Worm (Caenorhabditis elegans) whole organism, midembryonic: ENCODE measurements around the gene F20D6.12.

ENCODE experiments used
- T22C8.4 ChIP-seq: fragments of 200-800 bp; sonication (Bioruptor generic); IDR thresholded peaks from 2 replicates; pipeline ENCODE4 v1.3.6; 2022; ENCODE audit warnings: missing genetic modification characterization, missing compliant biosample characterization
- cog-1 ChIP-seq: sonication (generic microtip); optimal IDR thresholded peaks from 2 replicates; lab custom pipeline; 2016; ENCODE audit warnings: missing genetic modification characterization, missing compliant biosample characterization
- flt-1 ChIP-seq: fragments of 200-800 bp; sonication (Bioruptor generic); IDR thresholded peaks from 2 replicates; pipeline ENCODE4 v1.3.6; 2022; ENCODE audit warnings: missing genetic modification characterization, missing compliant biosample characterization
- klf-2 ChIP-seq: fragments of 200-800 bp; sonication (Bioruptor generic); conservative IDR thresholded peaks from 2 replicates; pipeline ENCODE4 v1.3.6; 2022; ENCODE audit warnings: missing genetic modification reagents, missing genetic modification characterization, missing compliant biosample characterization
- med-1 ChIP-seq: sonication (generic microtip); optimal IDR thresholded peaks from 2 replicates; lab custom pipeline; 2017; ENCODE audit warnings: missing genetic modification characterization, mild to moderate bottlenecking, missing compliant biosample characterization, antibody characterized with exemption, missing genetic modification reagents; ENCODE audit not compliant: insufficient read depth
- ref-1 ChIP-seq: fragments of 200-800 bp; sonication (Bioruptor generic); conservative IDR thresholded peaks from 2 replicates; pipeline ENCODE4 v1.3.6; 2022; ENCODE audit warnings: missing genetic modification reagents, missing genetic modification characterization, missing compliant biosample characterization
- ztf-23 ChIP-seq: fragments of 200-800 bp; sonication (Bioruptor generic); IDR thresholded peaks from 2 replicates; pipeline ENCODE4 v1.3.6; 2022; ENCODE audit warnings: missing genetic modification reagents, missing genetic modification characterization, missing compliant biosample characterization
- ztf-29 ChIP-seq: fragments of 200-800 bp; sonication (Bioruptor generic); IDR thresholded peaks from 2 replicates; pipeline ENCODE4 v1.3.6; 2022; ENCODE audit warnings: missing genetic modification reagents, missing genetic modification characterization, missing compliant biosample characterization

ce11 chrV:8228712-8229119 is 38.8 kb upstream of the F20D6.12 start:
- TF ChIP-seq ref-1 (no peak), flt-1 (GFP tag; lab: Robert Waterston, UW) (peak; percentile 69; the same call in 1 of the 2 replicates), med-1 (GFP tag; lab: Kevin White, UChicago) (no peak), T22C8.4 (GFP tag; lab: Robert Waterston, UW) (no peak), cog-1 (tag; lab: Kevin White, UChicago) (peak; percentile 24), ztf-23 (GFP tag; lab: Robert Waterston, UW) (peak; percentile 58; the same call in 1 of the 2 replicates), klf-2 (no peak), ztf-29 (GFP tag; lab: Robert Waterston, UW) (no peak)
